Worm (Caenorhabditis elegans) whole organism, young adult: ENCODE measurements around the gene ins-31.
"Not testable (repeated sequence)": the region's sequence is repeated elsewhere in the genome, so short reads cannot be mapped to it uniquely, and the experiment has no call there.

ENCODE experiments used
- B0019.2 ChIP-seq: fragments of 200-800 bp; sonication (Bioruptor generic); conservative IDR thresholded peaks from 2 replicates; pipeline ENCODE4 v1.3.6; 2022; ENCODE audit warnings: missing genetic modification reagents, missing genetic modification characterization, missing compliant biosample characterization
- F23B12.7 ChIP-seq: sonication (generic microtip); optimal IDR thresholded peaks from 2 replicates; lab custom pipeline; 2017; ENCODE audit warnings: missing genetic modification characterization, mild to moderate bottlenecking, missing compliant biosample characterization, antibody characterized with exemption, moderate library complexity; ENCODE audit not compliant: insufficient read depth
- F49E8.2 ChIP-seq: sonication (generic microtip); optimal IDR thresholded peaks from 3 replicates; lab custom pipeline; 2017; ENCODE audit warnings: missing genetic modification characterization, mild to moderate bottlenecking, missing compliant biosample characterization, antibody characterized with exemption, moderate library complexity; ENCODE audit not compliant: insufficient read depth
- F55B11.4 ChIP-seq: sonication (generic microtip); optimal IDR thresholded peaks from 2 replicates; lab custom pipeline; 2016; ENCODE audit warnings: missing compliant biosample characterization, missing genetic modification characterization, borderline replicate concordance; ENCODE audit not compliant: insufficient read depth
- Y53G8AR.9 ChIP-seq: fragments of 200-800 bp; sonication (Bioruptor generic); conservative IDR thresholded peaks from 2 replicates; pipeline ENCODE4 v1.3.6; 2022; ENCODE audit warnings: missing genetic modification reagents, missing genetic modification characterization, missing compliant biosample characterization
- Y67H2A.10 ChIP-seq: fragments of 200-800 bp; sonication (Bioruptor generic); conservative IDR thresholded peaks from 2 replicates; pipeline ENCODE4 v1.3.6; 2022; ENCODE audit warnings: missing genetic modification reagents, missing genetic modification characterization, missing compliant biosample characterization
- ZK185.1 ChIP-seq: sonication (generic microtip); optimal IDR thresholded peaks from 2 replicates; lab custom pipeline; 2016; ENCODE audit warnings: mild to moderate bottlenecking, missing genetic modification characterization, missing compliant biosample characterization; ENCODE audit not compliant: poor library complexity, severe bottlenecking
- akir-1 ChIP-seq: fragments of 200-800 bp; sonication (Bioruptor generic); optimal IDR thresholded peaks from 2 replicates; lab custom pipeline; 2018; ENCODE audit warnings: mild to moderate bottlenecking, missing genetic modification characterization, moderate library complexity, missing compliant biosample characterization
- attf-6 ChIP-seq: fragments of 200-800 bp; sonication (Bioruptor generic); IDR thresholded peaks from 2 replicates; pipeline ENCODE4 v1.3.6; 2022; ENCODE audit warnings: missing genetic modification reagents, missing genetic modification characterization, missing compliant biosample characterization
- cebp-1 ChIP-seq, 2 experiments: fragments of 200-800 bp in 1 of 2; sonication (Bioruptor generic) in 1 of 2; sonication (generic microtip) in 1 of 2; IDR thresholded peaks in 1 of 2; optimal IDR thresholded peaks in 1 of 2; 2 replicates each; pipeline versions ENCODE4 v1.3.6 to Lab custom; 2017 to 2022; ENCODE audit warnings: missing compliant biosample characterization in 2 of 2, missing genetic modification characterization in 2 of 2, mild to moderate bottlenecking in 1 of 2, missing genetic modification reagents in 1 of 2, moderate library complexity in 1 of 2
- ceh-40 ChIP-seq: fragments of 200-800 bp; sonication (Bioruptor generic); IDR thresholded peaks from 2 replicates; pipeline ENCODE4 v1.3.6; 2022; ENCODE audit warnings: missing genetic modification characterization, missing compliant biosample characterization
- ceh-91 ChIP-seq: fragments of 200-800 bp; sonication (Bioruptor generic); IDR thresholded peaks from 2 replicates; pipeline ENCODE4 v1.3.6; 2022; ENCODE audit warnings: missing genetic modification reagents, missing genetic modification characterization, missing compliant biosample characterization
- dpl-1 ChIP-seq: fragments of 150-350 bp; optimal IDR thresholded peaks from 2 replicates; lab custom pipeline; 2014; ENCODE audit warnings: missing biosample characterization, missing genetic modification reagents, missing genetic modification characterization
- egrh-3 ChIP-seq: fragments of 200-800 bp; sonication (Bioruptor generic); IDR thresholded peaks from 2 replicates; pipeline ENCODE4 v1.3.6; 2022; ENCODE audit warnings: missing genetic modification reagents, missing genetic modification characterization, missing compliant biosample characterization
- ekl-4 ChIP-seq: fragments of 200-800 bp; sonication (Bioruptor generic); IDR thresholded peaks from 2 replicates; pipeline ENCODE4 v1.3.6; 2022; ENCODE audit warnings: missing genetic modification reagents, missing genetic modification characterization, missing compliant biosample characterization
- ets-4 ChIP-seq: fragments of 200-800 bp; sonication (Bioruptor generic); optimal IDR thresholded peaks from 2 replicates; lab custom pipeline; 2018; ENCODE audit warnings: mild to moderate bottlenecking, missing genetic modification characterization, missing compliant biosample characterization
- him-1 ChIP-seq: sonication (generic microtip); optimal IDR thresholded peaks from 2 replicates; lab custom pipeline; 2016; ENCODE audit warnings: missing genotype, missing genetic modification reagents, missing genetic modification characterization, missing compliant biosample characterization
- hlh-12 ChIP-seq: sonication (generic microtip); optimal IDR thresholded peaks from 2 replicates; lab custom pipeline; 2016; ENCODE audit warnings: missing genetic modification characterization, missing compliant biosample characterization
- hlh-26 ChIP-seq: fragments of 200-800 bp; sonication (Bioruptor generic); conservative IDR thresholded peaks from 2 replicates; pipeline ENCODE4 v1.3.6; 2022; ENCODE audit warnings: missing genetic modification reagents, missing genetic modification characterization, missing compliant biosample characterization
- hmg-20 ChIP-seq: fragments of 200-800 bp; sonication (Bioruptor generic); IDR thresholded peaks from 2 replicates; pipeline ENCODE4 v1.3.6; 2022; ENCODE audit warnings: missing genetic modification reagents, missing genetic modification characterization, missing compliant biosample characterization
- hsf-1 ChIP-seq: fragments of 200-800 bp; sonication (Bioruptor generic); IDR thresholded peaks from 2 replicates; pipeline ENCODE4 v1.3.6; 2022; ENCODE audit warnings: missing genetic modification reagents, missing genetic modification characterization, missing compliant biosample characterization
- lin-54 ChIP-seq: fragments of 200-800 bp; sonication (Bioruptor generic); optimal IDR thresholded peaks from 2 replicates; lab custom pipeline; 2018; ENCODE audit warnings: mild to moderate bottlenecking, missing genetic modification characterization, missing compliant biosample characterization
- madf-10 ChIP-seq: sonication (generic microtip); optimal IDR thresholded peaks from 2 replicates; lab custom pipeline; 2016; ENCODE audit warnings: mild to moderate bottlenecking, missing genetic modification characterization, missing compliant biosample characterization
- mcd-1 ChIP-seq: fragments of 200-800 bp; sonication (Bioruptor generic); IDR thresholded peaks from 2 replicates; pipeline ENCODE4 v1.3.6; 2022; ENCODE audit warnings: missing genetic modification reagents, missing genetic modification characterization, missing compliant biosample characterization
- nhr-120 ChIP-seq: fragments of 200-800 bp; sonication (Bioruptor generic); IDR thresholded peaks from 2 replicates; pipeline ENCODE4 v1.3.6; 2022; ENCODE audit warnings: missing genetic modification characterization, missing compliant biosample characterization
- snpc-1.3 ChIP-seq: sonication (generic microtip); optimal IDR thresholded peaks from 2 replicates; lab custom pipeline; 2017; ENCODE audit warnings: missing genetic modification characterization, mild to moderate bottlenecking, missing compliant biosample characterization, antibody characterized with exemption, moderate library complexity, missing genotype, missing genetic modification reagents; ENCODE audit not compliant: insufficient read depth
- snpc-4 ChIP-seq, 5 experiments: fragments of 150-350 bp in 1 of 5; sonication (generic microtip) in 4 of 5; optimal IDR thresholded peaks; 2 replicates each; lab custom pipeline; 2014 to 2018; ENCODE audit warnings: missing genetic modification characterization in 5 of 5, missing biosample characterization in 3 of 5, antibody characterized with exemption in 2 of 5, mild to moderate bottlenecking in 2 of 5, missing compliant biosample characterization in 2 of 5, missing genotype in 2 of 5, moderate library complexity in 2 of 5, missing genetic modification reagents in 1 of 5
- sptf-2 ChIP-seq: fragments of 200-800 bp; sonication (Bioruptor generic); optimal IDR thresholded peaks from 2 replicates; lab custom pipeline; 2018; ENCODE audit warnings: mild to moderate bottlenecking, missing genetic modification characterization, missing compliant biosample characterization
- tbp1 ChIP-seq: fragments of 200-800 bp; sonication (Bioruptor generic); optimal IDR thresholded peaks from 2 replicates; lab custom pipeline; 2018; ENCODE audit warnings: mild to moderate bottlenecking, missing genetic modification characterization, missing compliant biosample characterization
- unc-130 ChIP-seq: sonication (generic microtip); optimal IDR thresholded peaks from 2 replicates; lab custom pipeline; 2016; ENCODE audit warnings: missing genetic modification reagents, missing genetic modification characterization, missing compliant biosample characterization
- zfh-2 ChIP-seq: fragments of 200-800 bp; sonication (Bioruptor generic); conservative IDR thresholded peaks from 2 replicates; pipeline ENCODE4 v1.3.6; 2022; ENCODE audit warnings: missing genetic modification reagents, missing genetic modification characterization, missing compliant biosample characterization
- ztf-18 ChIP-seq: sonication (generic microtip); optimal IDR thresholded peaks from 2 replicates; lab custom pipeline; 2016; ENCODE audit warnings: missing genotype, mild to moderate bottlenecking, missing genetic modification characterization, missing compliant biosample characterization

The ins-31 gene

ce11 chrII:3137804-3138203, 11.0 kb downstream of the ins-31 start, which contains the start of gene sri-54 (continued):
- TF ChIP-seq mcd-1 (GFP tag; lab: Robert Waterston, UW) = no peak

- not testable (repeated sequence) for TF ChIP-seq snpc-1.3 (tag; lab: Kevin White, UChicago); zfh-2 (GFP tag; lab: Robert Waterston, UW); ceh-40 (GFP tag; lab: Robert Waterston, UW)
Measured at ce11 chrII:3142855-3143254, 16.0 kb downstream of the ins-31 start, which contains the start of gene sri-42. sri-42 (minus strand) TSS chrII:3142955.

ce11 chrII:3144552-3144951, 17.7 kb downstream of the ins-31 start, which contains the start of gene sri-43:
sri-43 (minus strand) TSS chrII:3144652.
- TF ChIP-seq ztf-18 (tag; lab: Kevin White, UChicago); snpc-4 (GFP tag; optimal IDR thresholded peaks at IDR 0.05; lab: Kevin White, UChicago); snpc-4 (tag; optimal IDR thresholded peaks at IDR 0.05; lab: Kevin White, UChicago); cebp-1 (GFP tag; IDR thresholded peaks at IDR 0.05; lab: Robert Waterston, UW); cebp-1 (tag; optimal IDR thresholded peaks at IDR 0.05; lab: Kevin White, UChicago): not testable (repeated sequence)

- no peak for TF ChIP-seq ceh-40 (GFP tag; lab: Robert Waterston, UW)
- no peak for TF ChIP-seq nhr-120 (GFP tag; lab: Robert Waterston, UW)
- no peak for TF ChIP-seq F23B12.7
- no peak for TF ChIP-seq egrh-3 (GFP tag; lab: Robert Waterston, UW)
- TF ChIP-seq attf-6 (GFP tag; lab: Robert Waterston, UW) = no peak
- no peak for TF ChIP-seq ets-4 (GFP tag; lab: Kevin White, UChicago)
- no peak for TF ChIP-seq tbp1
- no peak for TF ChIP-seq ceh-91 (GFP tag; lab: Robert Waterston, UW)
- no peak for TF ChIP-seq hlh-12 (tag; lab: Kevin White, UChicago)
- TF ChIP-seq him-1 = no peak
- TF ChIP-seq B0019.2 (GFP tag; lab: Robert Waterston, UW) = no peak
- no peak for TF ChIP-seq mcd-1 (GFP tag; lab: Robert Waterston, UW)
- TF ChIP-seq akir-1 = no peak
- TF ChIP-seq madf-10 (tag; lab: Kevin White, UChicago) = no peak
- TF ChIP-seq Y67H2A.10 (GFP tag; lab: Robert Waterston, UW) = no peak
- no peak for TF ChIP-seq lin-54 (GFP tag; lab: Kevin White, UChicago)
- no peak for TF ChIP-seq ekl-4 (GFP tag; lab: Robert Waterston, UW)
- no peak for TF ChIP-seq ZK185.1 (tag; lab: Kevin White, UChicago)
- TF ChIP-seq dpl-1 (GFP tag; lab: Kevin White, UChicago) = no peak
Measured at ce11 chrII:3145842-3146241, 19.0 kb downstream of the ins-31 start, which contains the start of gene T10D4.15. T10D4.15 (plus strand) TSS chrII:3146142.

- TF ChIP-seq hlh-26 (GFP tag; lab: Robert Waterston, UW) = no peak
- no peak for TF ChIP-seq ceh-40 (GFP tag; lab: Robert Waterston, UW)
- no peak for TF ChIP-seq F55B11.4
- no peak for TF ChIP-seq Y53G8AR.9
- no peak for TF ChIP-seq hmg-20 (GFP tag; lab: Robert Waterston, UW)
- TF ChIP-seq F49E8.2 (tag; lab: Kevin White, UChicago) = no peak
- no peak for TF ChIP-seq hsf-1 (GFP tag; lab: Robert Waterston, UW)
- no peak for TF ChIP-seq unc-130 (GFP tag; lab: Kevin White, UChicago)
- TF ChIP-seq sptf-2 (GFP tag; lab: Kevin White, UChicago) = no peak
- TF ChIP-seq, all 124 proteins: peak for 0
Measured at ce11 chrII:3148404-3148803, 21.6 kb downstream of the ins-31 start.
